Worm (Caenorhabditis elegans) whole organism, young adult: ENCODE measurements around the gene ttr-15.

Source experiments
- F39B2.1 ChIP-seq: fragments of 200-800 bp; sonication (Bioruptor generic); IDR thresholded peaks from 2 replicates; pipeline ENCODE4 v1.3.6; 2022; ENCODE audit warnings: missing genetic modification reagents, missing genetic modification characterization, missing compliant biosample characterization
- ama-1 ChIP-seq, 3 experiments: fragments of 150-350 bp in 1 of 3; sonication (generic microtip) in 2 of 3; optimal IDR thresholded peaks; 2 replicates each; lab custom pipeline; 2014 to 2018; ENCODE audit warnings: missing biosample characterization in 2 of 3, missing genetic modification characterization in 2 of 3, missing genetic modification reagents in 2 of 3
- dpl-1 ChIP-seq: fragments of 150-350 bp; optimal IDR thresholded peaks from 2 replicates; lab custom pipeline; 2014; ENCODE audit warnings: missing biosample characterization, missing genetic modification reagents, missing genetic modification characterization
- egl-44 ChIP-seq: fragments of 200-800 bp; sonication (Bioruptor generic); IDR thresholded peaks from 2 replicates; pipeline ENCODE4 v1.3.6; 2022; ENCODE audit warnings: missing genetic modification reagents, missing genetic modification characterization, missing compliant biosample characterization
- hmg-1.2 ChIP-seq: fragments of 200-800 bp; sonication (Bioruptor generic); IDR thresholded peaks from 2 replicates; pipeline ENCODE4 v1.3.6; 2022; ENCODE audit warnings: missing genetic modification reagents, missing genetic modification characterization, missing compliant biosample characterization
- madf-3 ChIP-seq: fragments of 200-800 bp; sonication (Bioruptor generic); IDR thresholded peaks from 2 replicates; pipeline ENCODE4 v1.3.6; 2022; ENCODE audit warnings: missing genetic modification reagents, missing genetic modification characterization, missing compliant biosample characterization
- nfya-2 ChIP-seq: fragments of 200-800 bp; sonication (Bioruptor generic); IDR thresholded peaks from 2 replicates; pipeline ENCODE4 v1.3.6; 2022; ENCODE audit warnings: missing genetic modification reagents, missing genetic modification characterization, missing compliant biosample characterization
- repo-1 ChIP-seq: sonication (generic microtip); optimal IDR thresholded peaks from 2 replicates; lab custom pipeline; 2017; ENCODE audit warnings: mild to moderate bottlenecking, missing genetic modification characterization, missing compliant biosample characterization

DNA sequence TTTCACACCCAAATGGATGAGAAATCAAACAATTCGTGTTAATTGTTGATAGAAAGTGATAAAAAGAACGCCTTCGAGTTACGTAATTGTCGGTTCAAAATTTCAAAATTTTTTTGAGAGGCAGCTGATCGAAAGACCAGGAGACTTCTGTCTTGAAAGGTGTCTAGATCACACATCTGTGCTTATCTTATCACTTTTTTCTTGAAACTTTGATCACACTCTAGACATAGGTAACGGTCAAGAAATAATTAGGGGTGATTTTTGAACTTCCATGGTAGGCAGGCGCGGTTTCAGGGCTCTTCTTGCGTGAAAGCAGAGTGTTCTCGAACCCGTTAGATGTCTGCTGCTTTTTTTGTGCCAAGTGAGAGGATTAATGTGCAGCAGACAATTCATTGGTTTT, 44.3 kb upstream of the ttr-15 start:
- TF ChIP-seq ama-1 (optimal IDR thresholded peaks at IDR 0.05; lab: Kevin White, UChicago), result no peak
- no peak for TF ChIP-seq ama-1 (GFP tag; optimal IDR thresholded peaks at IDR 0.05; lab: Kevin White, UChicago)
- no peak for TF ChIP-seq nfya-2 (GFP tag; lab: Robert Waterston, UW)
- TF ChIP-seq dpl-1 (GFP tag; lab: Kevin White, UChicago), result no peak
- no peak for TF ChIP-seq madf-3
- TF ChIP-seq hmg-1.2, result no peak
- no peak for TF ChIP-seq egl-44 (GFP tag; lab: Robert Waterston, UW)
- TF ChIP-seq repo-1 (tag; lab: Kevin White, UChicago), result no peak
- no peak for TF ChIP-seq F39B2.1 (GFP tag; lab: Robert Waterston, UW)
